2 fruit fly cellular contexts compared by ENCODE assay signal in genomic region chr3R:16069266-16069665, dm6.
TF ChIP-seq lines count a peak whose summit lies in the region.

No protein-coding gene starts in this region.

- no peak for TF ChIP-seq CTCF in whole organism, embryonic (GFP tag; optimal IDR thresholded peaks at IDR 0.05; lab: Kevin White, UChicago)

TF ChIP-seq in whole organism, embryonic, 481 proteins besides CTCF, POLR2A, EP300 and RAD21 (continues in another document):
- peak; percentile 12 for TF ChIP-seq ac (GFP tag; optimal IDR thresholded peaks at IDR 0.05; lab: Kevin White, UChicago)
- peak; percentile 40 for TF ChIP-seq NfI (GFP tag; optimal IDR thresholded peaks at IDR 0.05; lab: Kevin White, UChicago)
- TF ChIP-seq MBD-R2 (GFP tag; IDR thresholded peaks at IDR 0.05; lab: Robert Waterston, UW), result no peak; the same call in 1 of the 2 replicates
- TF ChIP-seq CG7357 (GFP tag; IDR thresholded peaks at IDR 0.05; lab: Robert Waterston, UW), result 0 out of 3 replicates have a peak, but pooled peaks have one; percentile 23
- no peak for TF ChIP-seq Deaf1 (tag; optimal IDR thresholded peaks at IDR 0.05; lab: Kevin White, UChicago)
- no peak for TF ChIP-seq CG3163 (GFP tag; optimal IDR thresholded peaks at IDR 0.05; lab: Kevin White, UChicago)
- peak; percentile 88 for TF ChIP-seq sens (GFP tag; lab: Kevin White, UChicago)
- TF ChIP-seq lilli (GFP tag; optimal IDR thresholded peaks at IDR 0.05; lab: Kevin White, UChicago), result no peak
- no peak for TF ChIP-seq unc-4 (GFP tag; IDR thresholded peaks at IDR 0.05; lab: Robert Waterston, UW; ENCODE audit: partially characterized antibody)
- no peak for TF ChIP-seq pnt (GFP tag; optimal IDR thresholded peaks at IDR 0.05; lab: Kevin White, UChicago)
- TF ChIP-seq tgo (GFP tag; IDR thresholded peaks at IDR 0.05; lab: Robert Waterston, UW), result no peak
- peak; percentile 53 for TF ChIP-seq fd64A (GFP tag; optimal IDR thresholded peaks at IDR 0.05; lab: Kevin White, UChicago)
- no peak for TF ChIP-seq cad (GFP tag; optimal IDR thresholded peaks at IDR 0.05; lab: Kevin White, UChicago)
- peak; percentile 52 for TF ChIP-seq BtbVII (GFP tag; optimal IDR thresholded peaks at IDR 0.05; lab: Kevin White, UChicago)
- TF ChIP-seq TFAM (GFP tag; optimal IDR thresholded peaks at IDR 0.05; lab: Kevin White, UChicago), result no peak
- no peak for TF ChIP-seq tap (tag; optimal IDR thresholded peaks at IDR 0.05; lab: Kevin White, UChicago)
- TF ChIP-seq CG9876 (GFP tag; optimal IDR thresholded peaks at IDR 0.05; lab: Kevin White, UChicago), result no peak
- TF ChIP-seq dysf (GFP tag; IDR thresholded peaks at IDR 0.05; lab: Robert Waterston, UW), result peak; percentile 24; the same call in 1 of the 3 replicates
- TF ChIP-seq E2f1 (GFP tag; IDR thresholded peaks at IDR 0.05; lab: Robert Waterston, UW), result peak; percentile 26; the same call in 1 of the 2 replicates
- TF ChIP-seq CG3838 (GFP tag; optimal IDR thresholded peaks at IDR 0.05; lab: Kevin White, UChicago), result peak; percentile 3
- no peak for TF ChIP-seq ssp (GFP tag; IDR thresholded peaks at IDR 0.05; lab: Robert Waterston, UW)
- TF ChIP-seq dmrt99B (tag; optimal IDR thresholded peaks at IDR 0.05; lab: Kevin White, UChicago), result no peak
- no peak for TF ChIP-seq D19B (GFP tag; optimal IDR thresholded peaks at IDR 0.05; lab: Kevin White, UChicago)
- TF ChIP-seq CG17829 (tag; optimal IDR thresholded peaks at IDR 0.05; lab: Kevin White, UChicago), result no peak
- TF ChIP-seq CG6765 (GFP tag; optimal IDR thresholded peaks at IDR 0.05; lab: Kevin White, UChicago), result peak; percentile 24
- peak; percentile 28 for TF ChIP-seq CG5180 (GFP tag; optimal IDR thresholded peaks at IDR 0.05; lab: Kevin White, UChicago)
- no peak for TF ChIP-seq CG17568 (GFP tag; optimal IDR thresholded peaks at IDR 0.05; lab: Kevin White, UChicago)
- no peak for TF ChIP-seq pita (GFP tag; optimal IDR thresholded peaks at IDR 0.05; lab: Kevin White, UChicago)
- no peak for TF ChIP-seq CG6791 (GFP tag; IDR thresholded peaks at IDR 0.05; lab: Robert Waterston, UW; ENCODE audit: partially characterized antibody)
- no peak for TF ChIP-seq usp (GFP tag; optimal IDR thresholded peaks at IDR 0.05; lab: Kevin White, UChicago)
- TF ChIP-seq bsh (GFP tag; optimal IDR thresholded peaks at IDR 0.05; lab: Kevin White, UChicago), result peak in 1 of 2 experiments; percentile 54
- peak; percentile 41; the same call in 1 of the 2 replicates for TF ChIP-seq chm (GFP tag; IDR thresholded peaks at IDR 0.05; lab: Robert Waterston, UW)
- TF ChIP-seq CG2199 (GFP tag; IDR thresholded peaks at IDR 0.05; lab: Robert Waterston, UW), result no peak
- no peak for TF ChIP-seq CG34376 (GFP tag; optimal IDR thresholded peaks at IDR 0.05; lab: Kevin White, UChicago)
- no peak for TF ChIP-seq CG3847 (GFP tag; IDR thresholded peaks at IDR 0.05; lab: Robert Waterston, UW)
- no peak for TF ChIP-seq ara (GFP tag; IDR thresholded peaks at IDR 0.05; lab: Robert Waterston, UW)
- peak; percentile 10 for TF ChIP-seq CG12659 (GFP tag; optimal IDR thresholded peaks at IDR 0.05; lab: Kevin White, UChicago)
- peak; percentile 37 for TF ChIP-seq pros (GFP tag; optimal IDR thresholded peaks at IDR 0.05; lab: Kevin White, UChicago)
- TF ChIP-seq Ssrp (tag; optimal IDR thresholded peaks at IDR 0.05; lab: Kevin White, UChicago), result no peak
- TF ChIP-seq ap (GFP tag; IDR thresholded peaks at IDR 0.05; lab: Robert Waterston, UW), result no peak
- no peak for TF ChIP-seq CG8281 (tag; optimal IDR thresholded peaks at IDR 0.05; lab: Kevin White, UChicago)
- peak; percentile 38 for TF ChIP-seq CG15696 (tag; optimal IDR thresholded peaks at IDR 0.05; lab: Kevin White, UChicago)
- TF ChIP-seq H15 (GFP tag; IDR thresholded peaks at IDR 0.05; lab: Robert Waterston, UW), result no peak
- no peak for TF ChIP-seq CG9817 (tag; optimal IDR thresholded peaks at IDR 0.05; lab: Kevin White, UChicago)
- TF ChIP-seq CG9215 (GFP tag; IDR thresholded peaks at IDR 0.05; lab: Robert Waterston, UW), result no peak
- TF ChIP-seq org-1 (GFP tag; optimal IDR thresholded peaks at IDR 0.05; lab: Kevin White, UChicago), result peak; percentile 56
- TF ChIP-seq ham (GFP tag; IDR thresholded peaks at IDR 0.05; lab: Robert Waterston, UW), result no peak

TF ChIP-seq in whole organism, prepupa, 60 proteins besides CTCF, POLR2A, EP300 and RAD21:
- TF ChIP-seq CG34406 (GFP tag; optimal IDR thresholded peaks at IDR 0.05; lab: Kevin White, UChicago) (no peak), fkh (GFP tag; optimal IDR thresholded peaks at IDR 0.05; lab: Kevin White, UChicago) (peak; percentile 98)
